Fruit fly (Drosophila melanogaster) whole organism, embryonic: ENCODE measurements around the gene CG9395.

Experiments
- BEAF-32 ChIP-seq: fragments of 200-800 bp; sonication (Bioruptor generic); optimal IDR thresholded peaks from 3 replicates; lab custom pipeline; 2017; ENCODE audit warnings: missing biosample characterization, missing genetic modification characterization, mild to moderate bottlenecking, moderate library complexity, missing genetic modification reagents
- Blimp-1 ChIP-seq: fragments of 200-800 bp; sonication (Bioruptor generic); optimal IDR thresholded peaks from 3 replicates; lab custom pipeline; 2018; ENCODE audit warnings: missing biosample characterization, missing genetic modification characterization, mild to moderate bottlenecking, moderate library complexity, missing genetic modification reagents
- BtbVII ChIP-seq: fragments of 200-800 bp; sonication (Bioruptor generic); optimal IDR thresholded peaks from 3 replicates; lab custom pipeline; 2017; ENCODE audit warnings: missing biosample characterization, mild to moderate bottlenecking, missing genetic modification characterization
- C15 ChIP-seq: fragments of 200-800 bp; sonication (Bioruptor generic); IDR thresholded peaks from 3 replicates; pipeline ENCODE4 v1.3.6; 2022; ENCODE audit warnings: missing biosample characterization, missing genetic modification characterization
- CG10147 ChIP-seq: fragments of 200-800 bp; sonication (Bioruptor generic); optimal IDR thresholded peaks from 2 replicates; lab custom pipeline; 2019; ENCODE audit warnings: missing biosample characterization, mild to moderate bottlenecking, missing genetic modification characterization, moderate library complexity
- CG10366 ChIP-seq: fragments of 200-800 bp; sonication (Bioruptor generic); IDR thresholded peaks from 2 replicates; pipeline ENCODE4 v1.3.6; 2022; ENCODE audit warnings: missing biosample characterization, missing genetic modification characterization
- CG11247 ChIP-seq: fragments of 200-800 bp; sonication (Bioruptor generic); IDR thresholded peaks from 2 replicates; pipeline ENCODE4 v1.3.6; 2022; ENCODE audit warnings: missing biosample characterization, missing genetic modification characterization
- CG11504 ChIP-seq: fragments of 200-800 bp; sonication (Bioruptor generic); optimal IDR thresholded peaks from 3 replicates; lab custom pipeline; 2019; ENCODE audit warnings: missing biosample characterization, mild to moderate bottlenecking, missing genetic modification characterization, moderate library complexity
- CG12104 ChIP-seq: fragments of 200-800 bp; sonication (Bioruptor generic); optimal IDR thresholded peaks from 3 replicates; lab custom pipeline; 2016; ENCODE audit warnings: missing biosample characterization, missing genetic modification characterization
- CG12391 ChIP-seq: fragments of 200-800 bp; sonication (Bioruptor generic); optimal IDR thresholded peaks from 3 replicates; lab custom pipeline; 2018; ENCODE audit warnings: missing biosample characterization, mild to moderate bottlenecking, missing genetic modification characterization, moderate library complexity
- CG13775 ChIP-seq: fragments of 200-800 bp; sonication (Bioruptor generic); optimal IDR thresholded peaks from 3 replicates; lab custom pipeline; 2017; ENCODE audit warnings: missing biosample characterization, mild to moderate bottlenecking, missing genetic modification characterization
- CG15696 ChIP-seq: fragments of 200-800 bp; sonication (Bioruptor generic); optimal IDR thresholded peaks from 2 replicates; lab custom pipeline; 2019; ENCODE audit warnings: missing biosample characterization, mild to moderate bottlenecking, missing genetic modification characterization, moderate library complexity
- CG16813 ChIP-seq: fragments of 200-800 bp; sonication (Bioruptor generic); IDR thresholded peaks from 3 replicates; pipeline ENCODE4 v1.3.6; 2022; ENCODE audit warnings: missing biosample characterization, missing genetic modification characterization; ENCODE audit not compliant: partially characterized antibody
- CG18262 ChIP-seq: fragments of 200-800 bp; optimal IDR thresholded peaks from 3 replicates; lab custom pipeline; 2019; ENCODE audit warnings: missing biosample characterization, mild to moderate bottlenecking, missing genetic modification characterization, moderate library complexity
- CG18619 ChIP-seq: fragments of 200-800 bp; sonication (Bioruptor generic); optimal IDR thresholded peaks from 3 replicates; lab custom pipeline; 2017; ENCODE audit warnings: missing biosample characterization, mild to moderate bottlenecking, missing genetic modification characterization
- CG30403 ChIP-seq: fragments of 200-800 bp; sonication (Bioruptor generic); optimal IDR thresholded peaks from 3 replicates; lab custom pipeline; 2016; ENCODE audit warnings: missing biosample characterization, missing genetic modification characterization
- CG3407 ChIP-seq: fragments of 200-800 bp; sonication (Bioruptor generic); optimal IDR thresholded peaks from 2 replicates; lab custom pipeline; 2018; ENCODE audit warnings: missing biosample characterization, mild to moderate bottlenecking, missing genetic modification characterization
- CG42726 ChIP-seq: fragments of 200-800 bp; sonication (Bioruptor generic); IDR thresholded peaks from 2 replicates; pipeline ENCODE4 v1.3.6; 2022; ENCODE audit warnings: missing biosample characterization, missing genetic modification characterization; ENCODE audit not compliant: partially characterized antibody
- CG4360 ChIP-seq: fragments of 200-800 bp; sonication (Bioruptor generic); IDR thresholded peaks from 2 replicates; pipeline ENCODE4 v1.3.6; 2022; ENCODE audit warnings: missing biosample characterization, missing genetic modification characterization
- CG43689 ChIP-seq: fragments of 200-800 bp; sonication (Bioruptor generic); IDR thresholded peaks from 2 replicates; pipeline ENCODE4 v1.3.6; 2022; ENCODE audit warnings: missing biosample characterization, missing genetic modification characterization
- CG4404 ChIP-seq: fragments of 200-800 bp; sonication (Bioruptor generic); IDR thresholded peaks from 2 replicates; pipeline ENCODE4 v1.3.6; 2022; ENCODE audit warnings: missing biosample characterization, missing genetic modification characterization
- CG4424 ChIP-seq: fragments of 200-800 bp; sonication (Bioruptor generic); optimal IDR thresholded peaks from 3 replicates; lab custom pipeline; 2016; ENCODE audit warnings: missing biosample characterization, missing genetic modification characterization
- CG4707 ChIP-seq: fragments of 200-800 bp; sonication (Bioruptor generic); optimal IDR thresholded peaks from 2 replicates; lab custom pipeline; 2018; ENCODE audit warnings: missing biosample characterization, mild to moderate bottlenecking, missing genetic modification characterization, moderate library complexity
- CG6175 ChIP-seq: fragments of 200-800 bp; sonication (Bioruptor generic); IDR thresholded peaks from 3 replicates; pipeline ENCODE4 v1.3.6; 2022; ENCODE audit warnings: missing biosample characterization, missing genetic modification characterization
- CG8290 ChIP-seq, 3 experiments: fragments of 200-800 bp; sonication (Bioruptor generic); optimal IDR thresholded peaks; 2 replicates each; lab custom pipeline; 2016 to 2019; ENCODE audit warnings: missing biosample characterization in 3 of 3, missing genetic modification characterization in 3 of 3, mild to moderate bottlenecking in 2 of 3, moderate library complexity in 1 of 3
- Dll ChIP-seq: fragments of 200-800 bp; sonication (Bioruptor generic); IDR thresholded peaks from 4 replicates; pipeline ENCODE4 v1.3.6; 2022; ENCODE audit warnings: missing biosample characterization, missing genetic modification characterization; ENCODE audit not compliant: partially characterized antibody
- Dref ChIP-seq: fragments of 200-800 bp; sonication (Bioruptor generic); IDR thresholded peaks from 2 replicates; pipeline ENCODE4 v1.3.6; 2022; ENCODE audit warnings: missing biosample characterization, missing genetic modification characterization
- ERR ChIP-seq: fragments of 200-800 bp; sonication (Bioruptor generic); optimal IDR thresholded peaks from 2 replicates; lab custom pipeline; 2016; ENCODE audit warnings: missing biosample characterization, missing genetic modification characterization
- Lim3 ChIP-seq: fragments of 200-800 bp; sonication (Bioruptor generic); IDR thresholded peaks from 2 replicates; pipeline ENCODE4 v1.3.6; 2022; ENCODE audit warnings: missing biosample characterization, missing genetic modification characterization
- Mad ChIP-seq: fragments of 200-800 bp; sonication (Bioruptor generic); optimal IDR thresholded peaks from 2 replicates; lab custom pipeline; 2016; ENCODE audit warnings: missing biosample characterization, missing genetic modification characterization
- Rfx ChIP-seq: fragments of 200-800 bp; sonication (Bioruptor generic); IDR thresholded peaks from 2 replicates; pipeline ENCODE4 v1.3.6; 2022; ENCODE audit warnings: missing biosample characterization, missing genetic modification characterization
- amos ChIP-seq: fragments of 200-800 bp; sonication (Bioruptor generic); IDR thresholded peaks from 2 replicates; pipeline ENCODE4 v1.3.6; 2022; ENCODE audit warnings: missing biosample characterization, missing genetic modification characterization; ENCODE audit not compliant: partially characterized antibody
- ap ChIP-seq: fragments of 200-800 bp; sonication (Bioruptor generic); IDR thresholded peaks from 2 replicates; pipeline ENCODE4 v1.3.6; 2022; ENCODE audit warnings: missing biosample characterization, missing genetic modification characterization
- ase ChIP-seq: fragments of 200-800 bp; sonication (Bioruptor generic); IDR thresholded peaks from 3 replicates; pipeline ENCODE4 v1.3.6; 2022; ENCODE audit warnings: missing biosample characterization, missing genetic modification characterization
- dan ChIP-seq: fragments of 200-800 bp; sonication (Bioruptor generic); IDR thresholded peaks from 2 replicates; pipeline ENCODE4 v1.3.6; 2022; ENCODE audit warnings: missing biosample characterization, missing genetic modification characterization
- emc ChIP-seq: fragments of 200-800 bp; sonication (Bioruptor generic); optimal IDR thresholded peaks from 2 replicates; lab custom pipeline; 2016; ENCODE audit warnings: missing biosample characterization, missing genetic modification characterization
- ems ChIP-seq: fragments of 200-800 bp; sonication (Bioruptor generic); optimal IDR thresholded peaks from 3 replicates; lab custom pipeline; 2016; ENCODE audit warnings: missing biosample characterization, missing genetic modification characterization
- ftz-f1 ChIP-seq: fragments of 200-800 bp; sonication (Bioruptor generic); optimal IDR thresholded peaks from 2 replicates; lab custom pipeline; 2016; ENCODE audit warnings: missing biosample characterization, missing genetic modification characterization
- lab ChIP-seq: fragments of 200-800 bp; sonication (Bioruptor generic); optimal IDR thresholded peaks from 3 replicates; lab custom pipeline; 2017; ENCODE audit warnings: missing biosample characterization, missing genetic modification characterization, mild to moderate bottlenecking, moderate library complexity, missing genetic modification reagents
- mld ChIP-seq: fragments of 200-800 bp; sonication (Bioruptor generic); IDR thresholded peaks from 3 replicates; pipeline ENCODE4 v1.3.6; 2022; ENCODE audit warnings: missing biosample characterization, missing genetic modification characterization; ENCODE audit not compliant: partially characterized antibody
- otp ChIP-seq: fragments of 200-800 bp; sonication (Bioruptor generic); IDR thresholded peaks from 3 replicates; pipeline ENCODE4, ENCODE4 v1.3.6; 2022; ENCODE audit warnings: missing biosample characterization, missing genetic modification characterization
- ranshi ChIP-seq: fragments of 200-800 bp; sonication (Bioruptor generic); IDR thresholded peaks from 2 replicates; pipeline ENCODE4 v1.3.6; 2022; ENCODE audit warnings: missing biosample characterization, missing genetic modification characterization
- run ChIP-seq: fragments of 200-800 bp; sonication (Bioruptor generic); optimal IDR thresholded peaks from 3 replicates; lab custom pipeline; 2018; ENCODE audit warnings: missing biosample characterization, mild to moderate bottlenecking, missing genetic modification characterization
- sens-2 ChIP-seq: fragments of 200-800 bp; sonication (Bioruptor generic); IDR thresholded peaks from 2 replicates; pipeline ENCODE4 v1.3.6; 2022; ENCODE audit warnings: missing biosample characterization, missing genetic modification characterization
- slbo ChIP-seq: fragments of 200-800 bp; sonication (Bioruptor generic); IDR thresholded peaks from 2 replicates; pipeline ENCODE4 v1.3.6; 2022; ENCODE audit warnings: missing biosample characterization, missing genetic modification characterization
- so ChIP-seq: fragments of 200-800 bp; sonication (Bioruptor generic); IDR thresholded peaks from 3 replicates; pipeline ENCODE4 v1.3.6; 2022; ENCODE audit warnings: missing biosample characterization, missing genetic modification characterization
- sqz ChIP-seq: fragments of 200-800 bp; sonication (Bioruptor generic); optimal IDR thresholded peaks from 3 replicates; lab custom pipeline; 2018; ENCODE audit warnings: missing biosample characterization, mild to moderate bottlenecking, missing genetic modification characterization
- stwl ChIP-seq: fragments of 200-800 bp; sonication (Bioruptor generic); optimal IDR thresholded peaks from 3 replicates; lab custom pipeline; 2018; ENCODE audit warnings: missing biosample characterization, mild to moderate bottlenecking, missing genetic modification characterization, moderate library complexity
- tio ChIP-seq: fragments of 200-800 bp; sonication (Bioruptor generic); optimal IDR thresholded peaks from 2 replicates; lab custom pipeline; 2017; ENCODE audit warnings: missing biosample characterization, missing genetic modification characterization, inconsistent platforms
- zen ChIP-seq: fragments of 200-800 bp; sonication (Bioruptor generic); optimal IDR thresholded peaks from 3 replicates; lab custom pipeline; 2018; ENCODE audit warnings: missing biosample characterization, mild to moderate bottlenecking, missing genetic modification characterization, moderate library complexity

CG9395 gene

dm6 chr2L:13387255-13387654, 32.4 kb upstream of the CG9395 start, which contains the start of the genes Ing5 and CG7099 (continued):
- TF ChIP-seq CG16813 (GFP tag; lab: Robert Waterston, UW) (peak; percentile 62), stwl (tag; lab: Kevin White, UChicago) (peak; percentile 92), CG3407 (peak; percentile 92), amos (peak; percentile 56), ranshi (GFP tag; lab: Robert Waterston, UW) (peak; percentile 97), Rfx (GFP tag; lab: Robert Waterston, UW) (peak; percentile 98), CG4404 (peak; percentile 96), CG4360 (GFP tag; lab: Robert Waterston, UW) (peak; percentile 79), C15 (GFP tag; lab: Robert Waterston, UW) (peak; percentile 94), BtbVII (GFP tag; lab: Kevin White, UChicago) (peak; percentile 89), CG11247 (GFP tag; lab: Robert Waterston, UW) (peak; percentile 95), dan (peak; percentile 87), CG11504 (tag; lab: Kevin White, UChicago) (peak; percentile 94), CG8290 (GFP tag; optimal IDR thresholded peaks at IDR 0.05; lab: Kevin White, UChicago) (peak; percentile 96), CG8290 (tag; optimal IDR thresholded peaks at IDR 0.05; lab: Kevin White, UChicago) (peak in 1 of 2 experiments; percentile 92), CG18262 (peak; percentile 95), otp (peak; percentile 97), ftz-f1 (GFP tag; lab: Kevin White, UChicago) (peak; percentile 18), Dll (GFP tag; lab: Robert Waterston, UW) (peak; percentile 77), tio (GFP tag; lab: Kevin White, UChicago) (peak; percentile 96), CG13775 (GFP tag; lab: Kevin White, UChicago) (peak; percentile 97), mld (GFP tag; lab: Robert Waterston, UW) (no peak), CG6175 (GFP tag; lab: Robert Waterston, UW) (peak; percentile 90), Dref (GFP tag; lab: Robert Waterston, UW) (peak; percentile 75), Lim3 (peak; percentile 88), CG4707 (GFP tag; lab: Kevin White, UChicago) (peak; percentile 82), CG15696 (tag; lab: Kevin White, UChicago) (peak; percentile 97), ase (GFP tag; lab: Robert Waterston, UW) (peak; percentile 96), Mad (GFP tag; lab: Kevin White, UChicago) (peak; percentile 96), zen (tag; lab: Kevin White, UChicago) (peak; percentile 97), ERR (peak; percentile 78), slbo (GFP tag; lab: Robert Waterston, UW) (peak; percentile 99), CG42726 (GFP tag; lab: Robert Waterston, UW) (0 out of 2 replicates have a peak, but pooled peaks have one; percentile 48), emc (peak; percentile 84), ems (GFP tag; lab: Kevin White, UChicago) (peak; percentile 95), ap (GFP tag; lab: Robert Waterston, UW) (peak; percentile 92), Blimp-1 (peak; percentile 94), CG4424 (GFP tag; lab: Kevin White, UChicago) (peak; percentile 96), CG43689 (peak; percentile 91), CG12104 (GFP tag; lab: Kevin White, UChicago) (peak; percentile 94), BEAF-32 (GFP tag; lab: Kevin White, UChicago) (peak; percentile 70), CG10147 (GFP tag; lab: Kevin White, UChicago) (peak; percentile 93), CG30403 (GFP tag; lab: Kevin White, UChicago) (peak; percentile 98), CG12391 (tag; lab: Kevin White, UChicago) (peak; percentile 98), sens-2 (peak; percentile 92), CG18619 (GFP tag; lab: Kevin White, UChicago) (peak; percentile 94), so (GFP tag; lab: Robert Waterston, UW) (peak; percentile 94), run (tag; lab: Kevin White, UChicago) (peak; percentile 90), CG10366 (GFP tag; lab: Robert Waterston, UW) (peak; percentile 97), sqz (GFP tag; lab: Kevin White, UChicago) (no peak), lab (GFP tag; lab: Kevin White, UChicago) (peak; percentile 97)
